Fruit fly (Drosophila melanogaster): ENCODE results near the gene CG15576.
A peak's percentile ranks its signal among the peaks of the same experiment; 100 is the strongest.

DNA sequence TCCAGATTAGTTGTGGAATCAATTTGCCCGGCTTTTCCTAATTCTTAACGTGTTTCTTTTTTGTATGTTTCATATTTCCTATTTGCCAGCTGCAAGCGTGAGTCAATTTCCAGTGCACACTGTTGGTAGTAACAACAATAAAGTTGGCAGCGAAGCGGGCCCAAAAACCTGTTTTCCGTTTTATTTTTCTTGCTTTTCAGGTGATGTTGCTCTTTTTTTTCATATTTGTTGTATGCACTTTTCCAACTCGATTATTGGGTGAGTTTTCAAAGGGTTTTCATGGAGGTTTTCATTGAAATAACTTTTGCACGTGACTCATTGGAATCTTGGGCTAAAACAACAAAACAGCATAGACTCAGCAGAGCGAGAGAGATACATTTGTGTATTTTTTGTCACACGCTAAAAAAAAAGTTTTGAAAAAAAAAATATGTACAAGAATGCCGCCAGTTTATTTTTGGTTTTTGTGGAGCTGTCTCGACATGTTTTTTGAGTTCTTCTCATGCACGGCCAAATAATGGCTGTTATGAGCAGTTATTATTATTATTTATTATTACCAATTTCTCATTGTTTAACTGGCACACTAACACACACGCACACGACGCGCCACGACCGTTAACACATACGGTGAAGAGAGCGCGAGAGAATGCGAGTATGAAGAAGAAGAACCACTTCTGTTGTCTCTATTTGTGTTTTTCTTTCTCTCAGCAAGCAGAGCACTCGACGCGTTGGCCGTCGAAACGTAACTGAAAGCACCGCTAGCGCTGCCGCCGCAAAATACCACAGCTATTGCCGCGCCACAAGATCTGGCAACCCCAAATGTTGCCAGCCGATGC, 47.0 kb downstream of the CG15576 start, which contains the start of gene Fas2:
- peak; percentile 7 for TF ChIP-seq CG8159 (tag; optimal IDR thresholded peaks at IDR 0.05)
- TF ChIP-seq CG8301 (tag; optimal IDR thresholded peaks at IDR 0.05) = peak; percentile 51
- TF ChIP-seq EcR (GFP tag; optimal IDR thresholded peaks at IDR 0.05) = peak; percentile 3
- TF ChIP-seq Snoo (tag; optimal IDR thresholded peaks at IDR 0.05) = peak; percentile 67
- peak; percentile 59 for TF ChIP-seq Ets98B (GFP tag; IDR thresholded peaks at IDR 0.05)
- peak; percentile 31 for TF ChIP-seq CG15710 (tag; optimal IDR thresholded peaks at IDR 0.05)
- TF ChIP-seq CG14655 (GFP tag; optimal IDR thresholded peaks at IDR 0.05) = peak; percentile 60
- peak; percentile 37 for TF ChIP-seq Pif1A (GFP tag; optimal IDR thresholded peaks at IDR 0.05)
- TF ChIP-seq gl (tag; optimal IDR thresholded peaks at IDR 0.05) = no peak
- peak; percentile 11 for TF ChIP-seq CG17806 (tag; optimal IDR thresholded peaks at IDR 0.05)
- no peak for TF ChIP-seq CG10348 (GFP tag; IDR thresholded peaks at IDR 0.05)
- peak; percentile 87 for TF ChIP-seq fd96Ca (GFP tag; IDR thresholded peaks at IDR 0.05)
- TF ChIP-seq CG12605 (GFP tag; IDR thresholded peaks at IDR 0.05) = peak; percentile 47; the same call in 1 of the 2 replicates
